Fruit fly (Drosophila melanogaster) whole organism, embryonic: ENCODE measurements around the gene Indy.

Experiments
- CG10209 ChIP-seq: fragments of 200-800 bp; sonication (Bioruptor generic); optimal IDR thresholded peaks from 3 replicates; lab custom pipeline; 2017; ENCODE audit warnings: missing biosample characterization, mild to moderate bottlenecking, missing genetic modification characterization, missing genetic modification reagents
- CG10267 ChIP-seq: fragments of 200-800 bp; sonication (Bioruptor generic); optimal IDR thresholded peaks from 2 replicates; lab custom pipeline; 2018; ENCODE audit warnings: missing biosample characterization, mild to moderate bottlenecking, missing genetic modification characterization, moderate library complexity
- CG10274 ChIP-seq: fragments of 200-800 bp; sonication (Bioruptor generic); optimal IDR thresholded peaks from 3 replicates; lab custom pipeline; 2017; ENCODE audit warnings: missing biosample characterization, mild to moderate bottlenecking, missing genetic modification characterization
- CG12299 ChIP-seq: fragments of 200-800 bp; sonication (Bioruptor generic); optimal IDR thresholded peaks from 2 replicates; lab custom pipeline; 2018; ENCODE audit warnings: missing biosample characterization, mild to moderate bottlenecking, missing genetic modification characterization
- CG1233 ChIP-seq: fragments of 200-800 bp; sonication (Bioruptor generic); optimal IDR thresholded peaks from 4 replicates; lab custom pipeline; 2018; ENCODE audit warnings: missing biosample characterization, mild to moderate bottlenecking, missing genetic modification characterization
- CG12744 ChIP-seq: fragments of 200-800 bp; sonication (Bioruptor generic); optimal IDR thresholded peaks from 2 replicates; lab custom pipeline; 2016; ENCODE audit warnings: missing biosample characterization, missing genetic modification characterization
- CG13775 ChIP-seq: fragments of 200-800 bp; sonication (Bioruptor generic); optimal IDR thresholded peaks from 3 replicates; lab custom pipeline; 2017; ENCODE audit warnings: missing biosample characterization, mild to moderate bottlenecking, missing genetic modification characterization
- CG13894 ChIP-seq: fragments of 200-800 bp; sonication (Bioruptor generic); optimal IDR thresholded peaks from 3 replicates; lab custom pipeline; 2018; ENCODE audit warnings: missing biosample characterization, mild to moderate bottlenecking, missing genetic modification characterization, moderate library complexity
- CG14014 ChIP-seq: fragments of 200-800 bp; sonication (Bioruptor generic); IDR thresholded peaks from 2 replicates; pipeline ENCODE4 v1.3.6; 2022; ENCODE audit warnings: missing biosample characterization, missing genetic modification characterization
- CG1647 ChIP-seq: fragments of 200-800 bp; sonication (Bioruptor generic); optimal IDR thresholded peaks from 3 replicates; lab custom pipeline; 2016; ENCODE audit warnings: missing biosample characterization, missing genetic modification characterization
- CG17385 ChIP-seq: fragments of 200-800 bp; sonication (Bioruptor generic); optimal IDR thresholded peaks from 3 replicates; lab custom pipeline; 2018; ENCODE audit warnings: missing biosample characterization, mild to moderate bottlenecking, missing genetic modification characterization
- CG17829 ChIP-seq: fragments of 200-800 bp; optimal IDR thresholded peaks from 2 replicates; lab custom pipeline; 2019; ENCODE audit warnings: missing biosample characterization, mild to moderate bottlenecking, missing genetic modification characterization, moderate library complexity
- CG18476 ChIP-seq: fragments of 200-800 bp; sonication (Bioruptor generic); optimal IDR thresholded peaks from 2 replicates; lab custom pipeline; 2016; ENCODE audit warnings: missing biosample characterization, mild to moderate bottlenecking, missing genetic modification characterization
- CG2875 ChIP-seq: fragments of 200-800 bp; sonication (Bioruptor generic); optimal IDR thresholded peaks from 2 replicates; lab custom pipeline; 2017; ENCODE audit warnings: missing biosample characterization, mild to moderate bottlenecking, missing genetic modification characterization, missing genetic modification reagents
- CG30431 ChIP-seq: fragments of 200-800 bp; sonication (Bioruptor generic); optimal IDR thresholded peaks from 2 replicates; lab custom pipeline; 2017; ENCODE audit warnings: missing biosample characterization, missing genetic modification characterization
- CG32767 ChIP-seq: fragments of 200-800 bp; sonication (Bioruptor generic); IDR thresholded peaks from 2 replicates; pipeline ENCODE4 v1.3.6; 2022; ENCODE audit warnings: missing biosample characterization, missing genetic modification characterization
- CG33213 ChIP-seq: fragments of 200-800 bp; sonication (Bioruptor generic); optimal IDR thresholded peaks from 3 replicates; lab custom pipeline; 2016; ENCODE audit warnings: missing biosample characterization, missing genetic modification characterization
- CG5245 ChIP-seq: fragments of 200-800 bp; sonication (Bioruptor generic); optimal IDR thresholded peaks from 3 replicates; lab custom pipeline; 2016; ENCODE audit warnings: missing biosample characterization, missing genetic modification characterization
- CG7786 ChIP-seq: fragments of 200-800 bp; sonication (Bioruptor generic); optimal IDR thresholded peaks from 2 replicates; lab custom pipeline; 2016; ENCODE audit warnings: missing biosample characterization, missing genetic modification characterization
- CG8924 ChIP-seq: fragments of 200-800 bp; optimal IDR thresholded peaks from 3 replicates; lab custom pipeline; 2019; ENCODE audit warnings: missing biosample characterization, mild to moderate bottlenecking, missing genetic modification characterization, moderate library complexity
- Dek ChIP-seq: fragments of 200-800 bp; sonication (Bioruptor generic); optimal IDR thresholded peaks from 3 replicates; lab custom pipeline; 2019; ENCODE audit warnings: missing biosample characterization, mild to moderate bottlenecking, missing genetic modification characterization, moderate library complexity
- Dfd ChIP-seq, 2 experiments: fragments of >200 bp; optimal IDR thresholded peaks; 2 replicates each; lab custom pipeline; 2017; ENCODE audit warnings: missing biosample characterization in 2 of 2, missing genetic modification characterization in 2 of 2
- Eip74EF ChIP-seq, 2 experiments: fragments of 200-800 bp in 1 of 2; fragments of >200 bp in 1 of 2; sonication (Bioruptor generic) in 1 of 2; optimal IDR thresholded peaks; 2 replicates each; lab custom pipeline; 2017 to 2019; ENCODE audit warnings: missing biosample characterization in 2 of 2, missing genetic modification characterization in 2 of 2, mild to moderate bottlenecking in 1 of 2, moderate library complexity in 1 of 2
- Ets97D ChIP-seq: fragments of 200-800 bp; sonication (Bioruptor generic); optimal IDR thresholded peaks from 3 replicates; lab custom pipeline; 2016; ENCODE audit warnings: missing biosample characterization, missing genetic modification characterization
- H15 ChIP-seq: fragments of 200-800 bp; sonication (Bioruptor generic); IDR thresholded peaks from 3 replicates; pipeline ENCODE4 v1.3.6; 2022; ENCODE audit warnings: missing biosample characterization, missing genetic modification characterization
- HLHmδ ChIP-seq: fragments of 200-800 bp; sonication (Bioruptor generic); optimal IDR thresholded peaks from 2 replicates; lab custom pipeline; 2018; ENCODE audit warnings: missing biosample characterization, mild to moderate bottlenecking, missing genetic modification characterization, moderate library complexity
- Hand ChIP-seq: fragments of 200-800 bp; sonication (Bioruptor generic); optimal IDR thresholded peaks from 2 replicates; lab custom pipeline; 2017; ENCODE audit warnings: mild to moderate bottlenecking, missing biosample characterization, missing genetic modification reagents, missing genetic modification characterization
- Scr ChIP-seq: fragments of 200-800 bp; sonication (Bioruptor generic); IDR thresholded peaks from 2 replicates; pipeline ENCODE4 v1.3.6; 2022; ENCODE audit warnings: missing biosample characterization, missing genetic modification characterization; ENCODE audit not compliant: partially characterized antibody
- Side ChIP-seq: fragments of 200-800 bp; sonication (Bioruptor generic); optimal IDR thresholded peaks from 2 replicates; lab custom pipeline; 2016; ENCODE audit warnings: missing biosample characterization, missing genetic modification characterization
- Tbp ChIP-seq: fragments of >200 bp; optimal IDR thresholded peaks from 2 replicates; lab custom pipeline; 2018; ENCODE audit warnings: missing biosample characterization, missing genetic modification characterization
- YL-1 ChIP-seq: fragments of 200-800 bp; sonication (Bioruptor generic); optimal IDR thresholded peaks from 3 replicates; lab custom pipeline; 2017; ENCODE audit warnings: missing biosample characterization, mild to moderate bottlenecking, missing genetic modification characterization
- abd-A ChIP-seq: fragments of 200-800 bp; sonication (Bioruptor generic); optimal IDR thresholded peaks from 3 replicates; lab custom pipeline; 2019; ENCODE audit warnings: missing biosample characterization, mild to moderate bottlenecking, missing genetic modification characterization, moderate library complexity
- ac ChIP-seq: fragments of 200-800 bp; sonication (Bioruptor generic); optimal IDR thresholded peaks from 3 replicates; lab custom pipeline; 2017; ENCODE audit warnings: missing biosample characterization, mild to moderate bottlenecking, missing genetic modification characterization
- ato ChIP-seq: fragments of 200-800 bp; sonication (Bioruptor generic); IDR thresholded peaks from 2 replicates; pipeline ENCODE4 v1.3.6; 2022; ENCODE audit warnings: missing biosample characterization, missing genetic modification characterization; ENCODE audit not compliant: partially characterized antibody
- br ChIP-seq: fragments of >200 bp; optimal IDR thresholded peaks from 2 replicates; lab custom pipeline; 2017
- cato ChIP-seq: fragments of 200-800 bp; sonication (Bioruptor generic); optimal IDR thresholded peaks from 2 replicates; lab custom pipeline; 2016; ENCODE audit warnings: missing biosample characterization, missing genetic modification characterization, borderline replicate concordance
- chif ChIP-seq, 2 experiments: fragments of 200-800 bp; sonication (Bioruptor generic); optimal IDR thresholded peaks; 3 replicates each; lab custom pipeline; 2016; ENCODE audit warnings: missing biosample characterization in 2 of 2, missing genetic modification characterization in 2 of 2
- ems ChIP-seq: fragments of 200-800 bp; sonication (Bioruptor generic); optimal IDR thresholded peaks from 3 replicates; lab custom pipeline; 2016; ENCODE audit warnings: missing biosample characterization, missing genetic modification characterization
- hb ChIP-seq: fragments of 200-800 bp; sonication (Bioruptor generic); IDR thresholded peaks from 3 replicates; pipeline ENCODE4 v1.3.6; 2022; ENCODE audit warnings: missing biosample characterization, missing genetic modification characterization; ENCODE audit not compliant: partially characterized antibody
- kni ChIP-seq: fragments of 200-800 bp; sonication (Bioruptor generic); optimal IDR thresholded peaks from 3 replicates; lab custom pipeline; 2017; ENCODE audit warnings: mild to moderate bottlenecking, missing biosample characterization, missing genetic modification reagents, missing genetic modification characterization
- lmd ChIP-seq: fragments of 200-800 bp; sonication (Bioruptor generic); IDR thresholded peaks from 2 replicates; pipeline ENCODE4 v1.3.6; 2022; ENCODE audit warnings: missing biosample characterization, missing genetic modification characterization
- mld ChIP-seq: fragments of 200-800 bp; sonication (Bioruptor generic); IDR thresholded peaks from 3 replicates; pipeline ENCODE4 v1.3.6; 2022; ENCODE audit warnings: missing biosample characterization, missing genetic modification characterization; ENCODE audit not compliant: partially characterized antibody
- nerfin-1 ChIP-seq: fragments of 200-800 bp; sonication (Bioruptor generic); optimal IDR thresholded peaks from 3 replicates; lab custom pipeline; 2019; ENCODE audit warnings: missing biosample characterization, mild to moderate bottlenecking, missing genetic modification characterization, moderate library complexity
- nom ChIP-seq: fragments of 200-800 bp; sonication (Bioruptor generic); optimal IDR thresholded peaks from 2 replicates; lab custom pipeline; 2017; ENCODE audit warnings: missing biosample characterization, missing genetic modification characterization, mild to moderate bottlenecking, moderate library complexity, missing genetic modification reagents
- p53 ChIP-seq: fragments of 200-800 bp; sonication (Bioruptor generic); optimal IDR thresholded peaks from 2 replicates; lab custom pipeline; 2016; ENCODE audit warnings: missing biosample characterization, missing genetic modification characterization
- pita ChIP-seq: fragments of 200-800 bp; sonication (Bioruptor generic); optimal IDR thresholded peaks from 2 replicates; lab custom pipeline; 2017; ENCODE audit warnings: missing biosample characterization, mild to moderate bottlenecking, missing genetic modification characterization
- psq ChIP-seq: fragments of 200-800 bp; sonication (Bioruptor generic); optimal IDR thresholded peaks from 2 replicates; lab custom pipeline; 2017; ENCODE audit warnings: missing biosample characterization, missing genetic modification characterization
- toy ChIP-seq: fragments of 200-800 bp; sonication (Bioruptor generic); IDR thresholded peaks from 2 replicates; pipeline ENCODE4 v1.3.6; 2022; ENCODE audit warnings: missing biosample characterization, missing genetic modification characterization
- trem ChIP-seq: fragments of 200-800 bp; optimal IDR thresholded peaks from 3 replicates; lab custom pipeline; 2019; ENCODE audit warnings: missing biosample characterization, mild to moderate bottlenecking, missing genetic modification characterization, moderate library complexity
- usp ChIP-seq: fragments of >200 bp; optimal IDR thresholded peaks from 2 replicates; lab custom pipeline; 2017; ENCODE audit warnings: missing biosample characterization, missing genetic modification characterization
- zfh1 ChIP-seq: fragments of 200-800 bp; sonication (Bioruptor generic); IDR thresholded peaks from 3 replicates; pipeline ENCODE4 v1.3.6; 2022; ENCODE audit warnings: missing biosample characterization, missing genetic modification characterization

Gene Indy

dm6 chr3L:18784562-18784961, 61.5 kb downstream of the Indy start (continued):
- TF ChIP-seq CG13775 (GFP tag; lab: Kevin White, UChicago) (no peak), H15 (GFP tag; lab: Robert Waterston, UW) (peak; percentile 69), nom (GFP tag; lab: Kevin White, UChicago) (no peak), CG18476 (GFP tag; lab: Kevin White, UChicago) (peak; percentile 10), psq (GFP tag; lab: Kevin White, UChicago) (peak; percentile 12), CG5245 (GFP tag; lab: Kevin White, UChicago) (peak; percentile 22), CG7786 (GFP tag; lab: Kevin White, UChicago) (no peak), usp (GFP tag; lab: Kevin White, UChicago) (no peak), br (lab: Kevin White, UChicago) (no peak), Tbp (GFP tag; lab: Kevin White, UChicago) (no peak), ems (GFP tag; lab: Kevin White, UChicago) (peak; percentile 43), Eip74EF (GFP tag; optimal IDR thresholded peaks at IDR 0.05; lab: Kevin White, UChicago) (peak in 1 of 2 experiments; percentile 8), CG10274 (GFP tag; lab: Kevin White, UChicago) (peak; percentile 35), CG2875 (GFP tag; lab: Kevin White, UChicago) (no peak), chif (GFP tag; optimal IDR thresholded peaks at IDR 0.05; lab: Kevin White, UChicago) (peak; percentile 28 to 57), Dek (tag; lab: Kevin White, UChicago) (peak; percentile 51), CG14014 (GFP tag; lab: Robert Waterston, UW) (peak; percentile 73), kni (GFP tag; lab: Kevin White, UChicago) (no peak), CG13894 (tag; lab: Kevin White, UChicago) (no peak), trem (tag; lab: Kevin White, UChicago) (no peak), CG17385 (GFP tag; lab: Kevin White, UChicago) (peak; percentile 49), CG10209 (GFP tag; lab: Kevin White, UChicago) (peak; percentile 57), mld (GFP tag; lab: Robert Waterston, UW) (no peak), zfh1 (peak; percentile 60; the same call in 2 of the 3 replicates), Hand (GFP tag; lab: Kevin White, UChicago) (no peak), cato (peak; percentile 16), CG33213 (GFP tag; lab: Kevin White, UChicago) (peak; percentile 19), p53 (GFP tag; lab: Kevin White, UChicago) (no peak), Dfd (GFP tag; optimal IDR thresholded peaks at IDR 0.05; lab: Kevin White, UChicago) (no peak), abd-A (no peak), CG30431 (peak; percentile 17), CG12744 (GFP tag; lab: Kevin White, UChicago) (peak; percentile 8), CG1233 (GFP tag; lab: Kevin White, UChicago) (peak; percentile 32), CG1647 (GFP tag; lab: Kevin White, UChicago) (no peak), pita (no peak), CG17829 (tag; lab: Kevin White, UChicago) (peak; percentile 5), Ets97D (peak; percentile 12), lmd (peak; percentile 77), Side (GFP tag; lab: Kevin White, UChicago) (no peak), CG10267 (tag; lab: Kevin White, UChicago) (no peak), CG12299 (tag; lab: Kevin White, UChicago) (no peak), ato (GFP tag; lab: Robert Waterston, UW) (no peak), CG32767 (peak; percentile 41; the same call in 1 of the 2 replicates), Scr (GFP tag; lab: Robert Waterston, UW) (no peak), nerfin-1 (tag; lab: Kevin White, UChicago) (no peak), CG8924 (tag; lab: Kevin White, UChicago) (peak; percentile 45), HLHmδ (no peak), ac (no peak), YL-1 (GFP tag; lab: Kevin White, UChicago) (no peak), toy (GFP tag; lab: Robert Waterston, UW) (0 out of 2 replicates have a peak, but pooled peaks have one; percentile 35), hb (no peak; the same call in 2 of the 3 replicates)
